Fruit fly (Drosophila melanogaster): ENCODE data around the gene CG34241.
A peak's percentile ranks its signal among the peaks of the same experiment; 100 is the strongest.

The CG34241 gene

dm6 chr3L:12114188-12114587 is 13.6 kb upstream of the CG34241 start:
- TF ChIP-seq prd (optimal IDR thresholded peaks at IDR 0.05) = no peak
- TF ChIP-seq prd (GFP tag; IDR thresholded peaks at IDR 0.05) = peak; percentile 39; the same call in 2 of the 3 replicates
- TF ChIP-seq CG13123 (GFP tag; optimal IDR thresholded peaks at IDR 0.05) = no peak
- TF ChIP-seq chinmo (GFP tag; IDR thresholded peaks at IDR 0.05; ENCODE audit: partially characterized antibody) = no peak
- peak; percentile 34 for TF ChIP-seq lbe (GFP tag; optimal IDR thresholded peaks at IDR 0.05)
- TF ChIP-seq dmrt99B (tag; optimal IDR thresholded peaks at IDR 0.05) = no peak
- TF ChIP-seq gem (tag; optimal IDR thresholded peaks at IDR 0.05) = peak; percentile 33
- no peak for TF ChIP-seq B-H2 (GFP tag; optimal IDR thresholded peaks at IDR 0.05)
- TF ChIP-seq tgo (GFP tag; IDR thresholded peaks at IDR 0.05) = peak; percentile 30; the same call in 1 of the 3 replicates
- peak; percentile 34 for TF ChIP-seq fd96Cb (tag; optimal IDR thresholded peaks at IDR 0.05)
- no peak for TF ChIP-seq CG17802 (tag; optimal IDR thresholded peaks at IDR 0.05)
- TF ChIP-seq hkb (optimal IDR thresholded peaks at IDR 0.05) = no peak
- TF ChIP-seq hkb (GFP tag; IDR thresholded peaks at IDR 0.05) = peak; percentile 64
- TF ChIP-seq Sox100B (GFP tag; optimal IDR thresholded peaks at IDR 0.05) = peak; percentile 40
- TF ChIP-seq esg (GFP tag; conservative IDR thresholded peaks at IDR 0.05) = no peak
- peak in 1 of 2 experiments; percentile 37 for TF ChIP-seq bsh (GFP tag; optimal IDR thresholded peaks at IDR 0.05)
- TF ChIP-seq CG30020 (tag; optimal IDR thresholded peaks at IDR 0.05) = no peak
- TF ChIP-seq CG10979 (tag; optimal IDR thresholded peaks at IDR 0.05) = peak; percentile 52
- TF ChIP-seq ci (GFP tag; IDR thresholded peaks at IDR 0.05) = peak; percentile 66; the same call in 2 of the 3 replicates
- peak; percentile 86 for TF ChIP-seq Drgx (GFP tag; IDR thresholded peaks at IDR 0.05)
- no peak for TF ChIP-seq toy (GFP tag; IDR thresholded peaks at IDR 0.05)
- TF ChIP-seq CG8388 (GFP tag; optimal IDR thresholded peaks at IDR 0.05) = peak; percentile 9
- peak; percentile 51; the same call in 1 of the 2 replicates for TF ChIP-seq Ada2b (GFP tag; IDR thresholded peaks at IDR 0.05)
- no peak for TF ChIP-seq Lhr (GFP tag; optimal IDR thresholded peaks at IDR 0.05)
- TF ChIP-seq vvl (GFP tag; IDR thresholded peaks at IDR 0.05) = peak; percentile 67
- TF ChIP-seq D19A (tag; optimal IDR thresholded peaks at IDR 0.05) = peak; percentile 23
- TF ChIP-seq sens (GFP tag) = peak; percentile 73
- no peak for TF ChIP-seq pan (optimal IDR thresholded peaks at IDR 0.05)
- peak in 1 of 2 experiments; percentile 38 for TF ChIP-seq pan (GFP tag; optimal IDR thresholded peaks at IDR 0.05 in 1 of 2, IDR thresholded peaks at IDR 0.05 in 1 of 2)
- TF ChIP-seq E2f1 (GFP tag; IDR thresholded peaks at IDR 0.05) = peak; percentile 12; the same call in 1 of the 2 replicates
- no peak for TF ChIP-seq zf30C (GFP tag; optimal IDR thresholded peaks at IDR 0.05)
- no peak for TF ChIP-seq CG18599 (GFP tag; optimal IDR thresholded peaks at IDR 0.05)
- peak; percentile 46 for TF ChIP-seq Med (GFP tag)
- no peak for TF ChIP-seq ATbp (GFP tag; optimal IDR thresholded peaks at IDR 0.05)
- no peak for TF ChIP-seq grn (GFP tag; optimal IDR thresholded peaks at IDR 0.05)
- TF ChIP-seq Side (GFP tag; optimal IDR thresholded peaks at IDR 0.05) = no peak
- peak; percentile 32 for TF ChIP-seq CG11504 (tag; optimal IDR thresholded peaks at IDR 0.05)
- 0 out of 2 replicates have a peak, but pooled peaks have one; percentile 29 for TF ChIP-seq E2f2 (GFP tag; IDR thresholded peaks at IDR 0.05)
- no peak for TF ChIP-seq MESR4 (GFP tag; optimal IDR thresholded peaks at IDR 0.05)
- peak; percentile 37; the same call in 1 of the 3 replicates for TF ChIP-seq row (GFP tag; IDR thresholded peaks at IDR 0.05)
- TF ChIP-seq corto (GFP tag; optimal IDR thresholded peaks at IDR 0.05) = peak; percentile 25
- no peak for TF ChIP-seq CG2129 (GFP tag; IDR thresholded peaks at IDR 0.05; ENCODE audit: partially characterized antibody)
- 0 out of 2 replicates have a peak, but pooled peaks have one; percentile 25 for TF ChIP-seq Ptx1 (GFP tag; IDR thresholded peaks at IDR 0.05)
- TF ChIP-seq tin (GFP tag; optimal IDR thresholded peaks at IDR 0.05) = peak; percentile 8
- TF ChIP-seq CG17829 (tag; optimal IDR thresholded peaks at IDR 0.05) = peak; percentile 12
- TF ChIP-seq CG6689 (GFP tag; IDR thresholded peaks at IDR 0.05) = 0 out of 2 replicates have a peak, but pooled peaks have one; percentile 32
- TF ChIP-seq inv (GFP tag; IDR thresholded peaks at IDR 0.05; ENCODE audit: partially characterized antibody) = no peak
- TF ChIP-seq CG17361 (GFP tag; IDR thresholded peaks at IDR 0.05) = no peak
- TF ChIP-seq schlank (tag; optimal IDR thresholded peaks at IDR 0.05) = no peak
- TF ChIP-seq Nf-YA (GFP tag; IDR thresholded peaks at IDR 0.05) = peak; percentile 29; the same call in 1 of the 2 replicates
- TF ChIP-seq CG30403 (GFP tag; optimal IDR thresholded peaks at IDR 0.05) = peak; percentile 5
